Worm (Caenorhabditis elegans): ENCODE results near the gene rbg-3.

DNA sequence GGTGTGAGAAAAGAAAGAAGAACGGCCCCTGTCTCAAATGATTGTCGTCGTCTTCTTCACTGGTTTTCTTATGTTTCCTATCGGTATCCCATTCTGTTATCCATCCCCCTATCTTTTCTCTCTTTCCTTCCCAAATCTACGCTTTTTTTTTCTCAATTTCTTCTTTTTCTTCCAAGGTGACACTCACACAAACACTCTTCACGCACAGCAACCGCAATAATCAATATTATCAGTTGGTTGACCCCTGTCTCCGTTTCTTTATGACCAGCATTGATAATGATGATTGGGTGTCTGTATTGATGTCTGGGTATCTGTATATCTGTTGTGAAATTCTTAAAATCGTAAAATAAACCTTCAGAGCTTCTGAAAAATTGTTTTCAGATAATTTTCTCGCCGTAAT, 13.4 kb upstream of the rbg-3 start:
- TF ChIP-seq pha-4 (tag; optimal IDR thresholded peaks at IDR 0.05) (no peak), nhr-12 (tag; optimal IDR thresholded peaks at IDR 0.05) (no peak), zip-8 (tag; optimal IDR thresholded peaks at IDR 0.05) (no peak), nhr-76 (tag; optimal IDR thresholded peaks at IDR 0.05) (no peak), mab-5 (tag; optimal IDR thresholded peaks at IDR 0.05) (no peak), drap-1 (GFP tag; optimal IDR thresholded peaks at IDR 0.05) (no peak), unc-62 (GFP tag; optimal IDR thresholded peaks at IDR 0.05) (no peak), bed-3 (GFP tag; optimal IDR thresholded peaks at IDR 0.05) (no peak), snpc-4 (tag; optimal IDR thresholded peaks at IDR 0.05) (no peak), mls-2 (tag; optimal IDR thresholded peaks at IDR 0.05) (no peak)

Measured in whole organism, mixed stage, embryonic.